Worm (Caenorhabditis elegans) whole organism, L4/young adult: Measurements from ENCODE around the gene srh-7.

ENCODE experiments used
- W03F9.2 ChIP-seq: fragments of 150-350 bp; optimal IDR thresholded peaks from 2 replicates; lab custom pipeline; 2014; ENCODE audit warnings: missing biosample characterization, missing genetic modification characterization
- dao-5 ChIP-seq: sonication (generic microtip); optimal IDR thresholded peaks from 2 replicates; lab custom pipeline; 2016; ENCODE audit warnings: missing genotype, missing genetic modification characterization, moderate library complexity, missing compliant biosample characterization
- him-1 ChIP-seq: sonication (generic microtip); optimal IDR thresholded peaks from 2 replicates; lab custom pipeline; 2016; ENCODE audit warnings: missing genotype, missing genetic modification reagents, missing genetic modification characterization, missing compliant biosample characterization

srh-7 gene

ce11 chrV:3985104-3985503 lies 22.9 kb upstream of the srh-7 start:
- no peak for TF ChIP-seq him-1
- TF ChIP-seq W03F9.2 (tag; lab: Kevin White, UChicago) = no peak
- no peak for TF ChIP-seq dao-5 (tag; lab: Kevin White, UChicago)

- TF ChIP-seq him-1 (no peak), dao-5 (tag; lab: Kevin White, UChicago) (no peak), W03F9.2 (tag; lab: Kevin White, UChicago) (no peak)
These were observed 20.4 kb upstream of the srh-7 start, which contains the start of gene nlp-28 for ce11 chrV:3987616-3988015. TSS of gene nlp-28 (plus strand) at chrV:3987900.

- TF ChIP-seq dao-5 (tag; lab: Kevin White, UChicago) (no peak), W03F9.2 (tag; lab: Kevin White, UChicago) (no peak), him-1 (no peak)
These were observed 19.0 kb upstream of the srh-7 start, which contains the start of gene nlp-27 for ce11 chrV:3989070-3989469. TSS of gene nlp-27 (plus strand) at chrV:3989378.

ce11 chrV:3992334-3992733 lies 15.7 kb upstream of the srh-7 start:
- TF ChIP-seq dao-5 (tag; lab: Kevin White, UChicago) = no peak
- no peak for TF ChIP-seq him-1
- no peak for TF ChIP-seq W03F9.2 (tag; lab: Kevin White, UChicago)

- no peak for TF ChIP-seq dao-5 (tag; lab: Kevin White, UChicago)
- TF ChIP-seq him-1 = no peak
- TF ChIP-seq W03F9.2 (tag; lab: Kevin White, UChicago) = no peak
These were observed 14.0 kb upstream of the srh-7 start, which contains the start of gene K09D9.9 for ce11 chrV:3994048-3994447. TSS of gene K09D9.9 (minus strand) at chrV:3994148.

- TF ChIP-seq him-1 (no peak), dao-5 (tag; lab: Kevin White, UChicago) (no peak), W03F9.2 (tag; lab: Kevin White, UChicago) (no peak)
These were observed 12.2 kb upstream of the srh-7 start, which contains the start of gene srx-62 for ce11 chrV:3995838-3996237. TSS of gene srx-62 (minus strand) at chrV:3995938.

ce11 chrV:4004577-4004976 lies 3.5 kb upstream of the srh-7 start:
- no peak for TF ChIP-seq him-1
- TF ChIP-seq dao-5 (tag; lab: Kevin White, UChicago) = no peak
- TF ChIP-seq W03F9.2 (tag; lab: Kevin White, UChicago) = no peak

- TF ChIP-seq dao-5 (tag; lab: Kevin White, UChicago) = no peak
- TF ChIP-seq W03F9.2 (tag; lab: Kevin White, UChicago) = no peak
These were observed 2.8 kb upstream of the srh-7 start, which contains the start of gene srh-8 for ce11 chrV:4005219-4005618. TSS of gene srh-8 (plus strand) at chrV:4005519.

ce11 chrV:4010170-4010569 lies 2.1 kb downstream of the srh-7 start, which contains the start of gene srh-4:
TSS of gene srh-4 (plus strand) at chrV:4010470.
- no peak for TF ChIP-seq him-1
- TF ChIP-seq dao-5 (tag; lab: Kevin White, UChicago) = no peak
- no peak for TF ChIP-seq W03F9.2 (tag; lab: Kevin White, UChicago)

ce11 chrV:4016780-4017179 lies 8.8 kb downstream of the srh-7 start, which contains the start of gene srw-89:
TSS of gene srw-89 (plus strand) at chrV:4017080.
- TF ChIP-seq him-1 (no peak), W03F9.2 (tag; lab: Kevin White, UChicago) (no peak), dao-5 (tag; lab: Kevin White, UChicago) (no peak)

- TF ChIP-seq dao-5 (tag; lab: Kevin White, UChicago) (no peak), W03F9.2 (tag; lab: Kevin White, UChicago) (no peak), him-1 (no peak)
These were observed 10.6 kb downstream of the srh-7 start for ce11 chrV:4018591-4018990.

ce11 chrV:4019188-4019587 lies 11.2 kb downstream of the srh-7 start, which contains the start of gene K09D9.3:
TSS of gene K09D9.3 (plus strand) at chrV:4019488.
- no peak for TF ChIP-seq W03F9.2 (tag; lab: Kevin White, UChicago)
- TF ChIP-seq him-1 = no peak
- TF ChIP-seq dao-5 (tag; lab: Kevin White, UChicago) = no peak

- TF ChIP-seq W03F9.2 (tag; lab: Kevin White, UChicago) (no peak), him-1 (no peak), dao-5 (tag; lab: Kevin White, UChicago) (no peak)
These were observed 13.7 kb downstream of the srh-7 start, which contains the start of gene K09D9.14 for ce11 chrV:4021776-4022175. TSS of gene K09D9.14 (minus strand) at chrV:4021876.

- TF ChIP-seq W03F9.2 (tag; lab: Kevin White, UChicago) = no peak
- no peak for TF ChIP-seq him-1
- TF ChIP-seq dao-5 (tag; lab: Kevin White, UChicago) = no peak
These were observed 14.3 kb downstream of the srh-7 start, which contains the start of gene cyp-35A3 for ce11 chrV:4022309-4022708. TSS of gene cyp-35A3 (plus strand) at chrV:4022609.

- TF ChIP-seq W03F9.2 (tag; lab: Kevin White, UChicago) (no peak), him-1 (no peak), dao-5 (tag; lab: Kevin White, UChicago) (no peak)
These were observed 16.8 kb downstream of the srh-7 start, which contains the start of gene K09D9.1 for ce11 chrV:4024777-4025176. TSS of gene K09D9.1 (plus strand) at chrV:4025047.
